Fruit fly (Drosophila melanogaster) S2 (cell line): ENCODE data around the gene scyl.

ENCODE experiments used
- CG8478 ChIP-seq: fragments of >200 bp; optimal IDR thresholded peaks from 2 replicates; lab custom pipeline; 2018
- CTCF ChIP-seq, 2 experiments: fragments of >200 bp; optimal IDR thresholded peaks; 2 replicates each; lab custom pipeline; 2018

The scyl gene

DNA sequence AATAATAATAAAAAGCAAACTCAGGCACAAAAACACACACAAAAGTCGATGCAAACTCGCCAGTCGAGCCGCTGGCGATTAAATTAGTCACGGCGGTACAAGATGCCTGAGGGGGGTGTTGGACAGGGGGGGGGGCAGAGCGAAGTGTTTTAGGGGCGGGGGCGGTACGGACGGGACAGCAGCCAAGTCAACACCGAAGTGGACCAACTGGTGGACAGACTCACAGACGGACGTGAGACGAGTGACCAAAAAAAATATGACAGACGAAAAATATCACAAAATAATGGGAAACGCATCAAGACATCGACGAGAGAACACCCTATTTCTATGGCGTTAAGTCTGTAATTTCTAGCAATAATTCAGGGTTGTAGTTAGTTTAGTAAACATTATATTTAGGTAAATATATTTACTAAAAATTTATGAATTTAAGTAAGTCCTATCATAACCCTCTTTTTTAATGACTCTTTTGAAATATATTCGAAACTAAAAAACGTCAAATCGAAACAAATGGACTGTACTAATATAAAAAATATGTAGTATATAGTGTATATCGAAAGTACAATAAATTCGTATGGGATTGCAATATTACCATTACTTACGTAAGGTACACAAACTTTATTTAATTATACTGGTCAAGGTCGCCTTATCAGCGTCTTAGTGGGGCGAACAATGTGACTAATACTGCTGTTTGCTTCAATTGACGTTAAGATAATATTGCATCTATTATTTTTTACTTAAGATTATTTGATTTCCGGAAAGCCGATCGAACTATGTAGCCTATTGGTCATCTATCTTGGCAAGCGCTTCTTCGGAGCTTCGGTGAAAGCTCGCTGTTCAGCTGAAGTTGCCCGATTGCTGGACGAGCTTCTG lies 39.4 kb downstream of the scyl start:
- TF ChIP-seq CTCF (optimal IDR thresholded peaks at IDR 0.05; lab: Kevin White, UChicago) (no peak), CG8478 (no peak)

DNA sequence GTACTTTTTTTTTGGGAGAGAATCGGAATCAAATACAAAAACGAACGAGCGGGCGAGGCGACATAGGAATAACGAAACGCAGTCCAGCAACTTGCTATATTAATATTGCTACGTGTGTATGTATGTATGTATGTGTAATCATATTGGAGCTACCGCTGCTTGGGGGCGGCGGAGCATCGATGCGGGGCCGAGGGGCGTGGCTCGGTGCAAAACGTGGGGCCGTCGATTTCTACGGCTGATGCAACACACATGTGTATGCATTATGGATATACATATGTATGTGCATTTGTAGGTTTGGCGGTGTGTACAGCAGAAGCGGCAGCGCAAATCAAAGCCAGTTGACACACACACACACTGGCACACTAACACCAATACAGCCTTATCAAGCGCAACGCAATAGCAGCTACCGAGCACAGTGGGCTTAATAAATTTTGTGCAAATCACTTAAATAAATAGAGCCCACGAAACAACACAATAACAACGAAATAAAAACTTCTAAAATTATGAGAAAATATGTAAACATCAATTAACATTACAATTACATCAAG lies 40.1 kb downstream of the scyl start:
- TF ChIP-seq CTCF (optimal IDR thresholded peaks at IDR 0.05; lab: Kevin White, UChicago) (no peak), CG8478 (no peak)

DNA sequence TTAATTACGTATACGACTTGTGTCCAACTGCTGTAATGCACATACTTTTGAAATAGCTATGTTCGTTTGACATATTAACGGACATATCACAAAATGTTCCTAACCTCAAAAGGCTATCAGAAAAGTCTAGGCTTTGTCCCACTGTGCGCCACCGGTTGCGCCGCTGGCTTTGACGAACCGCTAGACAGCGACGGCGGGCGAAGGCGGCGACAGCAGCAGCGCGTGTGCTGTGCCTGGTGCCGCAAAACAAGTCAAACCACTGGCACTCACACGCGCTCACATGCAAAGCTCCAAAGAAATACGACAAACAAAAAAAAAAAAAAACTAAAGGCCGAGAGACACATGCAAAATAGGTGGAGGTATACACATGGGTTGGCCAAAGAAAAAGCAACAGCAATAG lies 41.3 kb downstream of the scyl start:
- TF ChIP-seq CG8478 (no peak), CTCF (optimal IDR thresholded peaks at IDR 0.05; lab: Kevin White, UChicago) (no peak)

DNA sequence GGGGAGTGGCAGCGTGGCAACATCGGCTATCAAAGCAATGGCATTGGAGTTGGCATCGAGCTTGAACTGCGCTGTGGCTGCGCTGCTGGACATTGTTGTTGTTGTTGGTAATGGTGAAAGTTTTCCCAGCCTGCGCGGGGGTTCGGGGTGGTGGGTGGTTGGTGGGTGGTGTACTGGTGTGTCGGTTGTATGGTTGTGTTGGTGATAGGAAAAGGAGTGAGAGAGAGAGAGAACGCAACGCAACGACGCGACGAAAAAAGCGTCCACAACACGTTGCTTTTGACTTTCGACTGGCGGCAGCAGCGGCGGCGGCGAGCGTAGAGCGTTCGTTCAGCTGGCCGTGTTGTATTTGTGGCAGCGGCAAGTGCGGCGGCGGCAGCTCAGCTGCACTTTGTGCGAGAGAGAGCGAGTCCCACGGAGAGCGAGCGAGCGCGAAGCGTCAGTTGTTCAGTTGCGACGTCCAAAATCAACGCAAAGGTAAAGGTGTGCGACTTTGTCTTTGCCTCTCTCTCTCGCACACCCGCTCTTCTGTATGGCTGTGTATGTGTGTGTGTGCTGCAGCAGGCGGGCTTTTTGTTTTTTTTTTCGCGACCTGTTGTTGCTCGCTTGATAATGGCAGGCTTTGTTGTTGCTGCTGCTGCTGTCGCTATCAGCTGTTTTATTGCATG lies 42.5 kb downstream of the scyl start:
- TF ChIP-seq CTCF (optimal IDR thresholded peaks at IDR 0.05; lab: Kevin White, UChicago), result no peak
- TF ChIP-seq CG8478, result no peak

DNA sequence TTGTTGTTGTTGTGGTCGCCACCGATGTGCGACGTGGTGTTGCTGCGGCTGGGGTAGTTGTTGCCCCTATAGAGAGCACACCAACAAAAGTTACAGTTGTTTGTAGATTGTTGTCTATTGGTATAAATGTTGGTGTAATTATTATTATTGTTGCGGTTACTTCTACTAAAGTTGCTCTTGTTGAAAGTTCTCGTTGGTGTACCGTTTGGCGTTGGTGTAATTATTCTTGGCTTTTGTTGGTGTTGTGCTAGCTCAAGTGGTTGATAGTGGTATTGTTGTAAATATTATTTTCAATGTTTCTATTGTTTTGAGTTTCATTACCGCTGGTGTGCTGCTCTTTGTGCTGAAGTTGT lies 43.0 kb downstream of the scyl start:
- TF ChIP-seq CTCF (optimal IDR thresholded peaks at IDR 0.05; lab: Kevin White, UChicago) (no peak), CG8478 (no peak)

DNA sequence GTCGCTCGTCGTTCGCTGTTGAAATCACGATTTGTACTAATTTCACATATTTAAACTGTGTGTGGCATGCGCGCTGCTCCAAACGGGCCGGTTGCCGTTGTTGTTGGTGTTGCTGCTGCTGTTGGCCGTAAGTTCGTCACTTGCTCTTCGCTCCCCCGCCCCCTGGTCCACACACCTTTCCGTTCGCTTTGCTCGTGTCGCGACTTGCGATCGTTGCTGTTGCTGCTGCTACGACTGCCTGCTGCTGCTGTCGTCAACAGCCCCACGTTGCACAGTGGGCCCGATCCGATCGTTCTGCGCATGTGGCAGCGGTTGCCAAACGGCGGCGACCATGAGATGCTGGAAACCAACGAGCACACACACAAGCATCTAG lies 43.7 kb downstream of the scyl start, which contains the start of gene Dyro:
Gene Dyro, minus strand, starts transcription at position 143 of the 373 bp plus-strand sequence.
- TF ChIP-seq CG8478 (no peak), CTCF (optimal IDR thresholded peaks at IDR 0.05; lab: Kevin White, UChicago) (no peak)

DNA sequence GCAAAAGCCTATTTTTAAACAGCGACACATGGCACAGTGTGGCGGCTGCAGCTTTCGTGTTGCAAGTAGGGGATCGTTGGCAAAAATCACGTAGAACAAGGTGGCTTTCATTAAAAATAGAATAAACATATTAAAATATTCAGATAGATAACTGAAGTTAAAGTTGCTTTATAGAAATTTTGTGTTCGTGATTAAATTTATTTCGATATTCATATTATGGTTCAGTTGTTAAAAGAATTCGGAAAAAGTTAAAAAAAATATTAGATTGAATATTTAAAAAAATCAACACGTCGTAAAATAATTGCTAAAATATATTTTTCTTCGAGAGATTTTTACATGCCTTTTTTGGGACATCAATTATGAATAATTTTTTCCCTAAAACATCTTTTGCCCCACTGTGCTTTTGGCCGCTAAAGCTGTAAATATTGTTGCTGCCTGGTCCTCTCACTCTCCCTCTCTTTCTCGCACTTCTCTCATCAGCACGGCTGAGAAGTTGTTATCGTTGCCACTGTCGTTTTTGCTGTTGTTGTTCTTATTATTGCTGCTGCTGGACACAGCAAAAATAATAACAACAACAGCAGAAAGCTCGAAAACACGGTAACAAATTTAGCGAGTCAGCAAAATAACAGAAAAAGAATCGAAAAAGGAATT lies 44.2 kb downstream of the scyl start:
- no peak for TF ChIP-seq CTCF (optimal IDR thresholded peaks at IDR 0.05; lab: Kevin White, UChicago)
- no peak for TF ChIP-seq CG8478

DNA sequence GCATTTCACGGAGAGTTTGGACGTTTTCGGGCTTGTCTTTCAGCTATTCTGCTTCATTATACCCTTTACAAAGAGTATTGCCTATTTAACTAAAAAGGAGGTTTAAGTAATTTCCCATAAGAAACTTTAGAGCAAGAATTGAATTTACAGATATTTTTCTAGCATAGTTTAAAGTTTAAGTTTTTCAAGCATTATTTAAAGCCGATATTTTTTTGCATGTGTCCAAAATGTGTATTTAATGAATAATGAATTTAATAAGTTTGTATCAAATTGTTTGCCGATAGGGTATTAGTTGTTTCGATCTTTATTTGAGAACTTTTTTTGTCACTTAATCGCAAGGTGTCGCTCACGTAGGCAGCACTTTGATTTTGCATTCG lies 44.7 kb downstream of the scyl start:
- TF ChIP-seq CTCF (optimal IDR thresholded peaks at IDR 0.05; lab: Kevin White, UChicago), result no peak
- TF ChIP-seq CG8478, result no peak

DNA sequence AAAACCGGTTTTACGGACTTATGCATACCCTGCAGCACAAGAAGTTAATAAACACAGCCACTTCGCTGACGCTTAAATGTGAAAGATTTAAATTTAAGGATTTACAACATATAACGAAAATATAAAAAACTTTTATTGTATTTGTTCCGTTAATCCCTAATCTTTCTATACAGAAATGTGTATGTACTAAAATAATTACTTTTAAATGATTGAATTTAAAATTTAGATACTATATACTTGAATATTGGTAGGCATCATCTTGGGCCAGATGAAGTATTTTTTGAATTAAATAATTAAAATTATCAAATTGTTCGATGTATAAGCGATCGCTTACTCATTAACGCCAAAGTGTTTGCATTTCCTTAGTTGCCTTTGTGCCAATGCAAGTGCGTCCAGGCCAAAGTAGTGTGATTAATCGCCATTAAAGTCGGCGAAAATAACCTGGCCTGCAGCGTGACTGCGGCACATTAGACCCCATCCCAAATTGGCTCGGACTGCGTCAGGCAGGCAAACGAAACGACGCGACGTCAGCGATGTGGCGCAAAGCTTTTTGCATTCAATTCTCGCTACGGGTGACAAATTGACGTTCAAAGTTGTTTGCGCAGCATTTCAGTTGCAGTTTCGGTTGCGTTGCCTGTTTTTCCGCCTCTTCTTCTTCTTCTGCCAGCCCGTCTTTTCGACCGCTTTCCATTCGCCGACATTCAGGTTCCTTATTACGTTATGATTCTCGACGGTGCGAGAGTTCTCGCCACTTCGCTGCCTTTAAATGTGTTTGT lies 45.7 kb downstream of the scyl start:
- TF ChIP-seq CG8478, result no peak

DNA sequence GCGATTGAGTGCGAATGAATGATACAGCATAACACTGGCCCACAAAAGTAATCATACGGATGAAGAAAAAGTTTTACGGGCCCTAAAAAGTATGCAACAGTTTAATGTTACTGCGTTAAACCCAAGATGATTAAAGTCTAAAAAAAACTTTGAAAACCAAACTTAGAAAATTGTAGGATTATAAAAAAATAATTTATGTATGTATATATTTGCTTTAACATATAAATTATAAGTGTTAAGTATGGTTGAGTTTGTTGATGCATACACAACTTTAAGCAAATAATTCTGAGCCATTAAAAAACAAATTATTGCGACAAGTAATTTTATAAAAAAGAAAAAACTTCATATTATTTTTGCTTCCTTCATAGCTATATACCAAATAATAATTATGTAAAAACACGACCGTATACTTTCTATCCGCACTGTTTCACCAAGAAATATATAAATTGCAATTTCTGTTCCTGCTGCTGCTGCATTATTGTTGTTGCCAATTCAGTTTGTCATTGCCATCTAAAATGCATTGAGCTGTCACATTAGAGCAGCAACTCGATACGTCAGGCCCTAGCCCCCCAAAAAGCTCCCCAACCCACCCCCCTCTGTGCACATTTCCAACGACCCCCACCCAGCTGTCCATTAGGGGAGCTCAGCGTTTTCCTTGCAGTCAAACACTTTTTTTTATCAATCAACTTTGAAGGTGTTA lies 46.4 kb downstream of the scyl start:
- TF ChIP-seq CTCF (optimal IDR thresholded peaks at IDR 0.05; lab: Kevin White, UChicago), result no peak
- TF ChIP-seq CG8478, result no peak

DNA sequence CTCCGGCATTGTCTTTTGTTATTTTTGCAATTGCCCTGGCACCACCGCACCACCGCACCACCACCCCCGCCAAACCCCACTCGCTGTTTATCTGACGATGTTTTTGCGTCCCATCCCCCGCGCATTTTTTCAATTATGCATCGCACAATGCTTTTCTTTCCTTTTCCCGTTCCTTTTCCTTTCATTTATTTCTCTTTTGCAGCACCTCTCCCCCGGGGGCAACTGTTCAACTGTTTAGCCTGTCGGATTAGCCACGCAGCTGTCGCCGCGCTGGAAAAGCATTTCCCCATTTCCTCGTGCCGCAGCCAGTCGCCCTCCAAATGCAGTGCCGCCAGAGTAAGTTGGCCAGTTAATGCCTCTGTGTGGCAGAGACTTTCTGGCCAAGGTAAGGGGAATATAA lies 47.1 kb downstream of the scyl start:
- TF ChIP-seq CTCF (optimal IDR thresholded peaks at IDR 0.05; lab: Kevin White, UChicago) (no peak), CG8478 (no peak)

DNA sequence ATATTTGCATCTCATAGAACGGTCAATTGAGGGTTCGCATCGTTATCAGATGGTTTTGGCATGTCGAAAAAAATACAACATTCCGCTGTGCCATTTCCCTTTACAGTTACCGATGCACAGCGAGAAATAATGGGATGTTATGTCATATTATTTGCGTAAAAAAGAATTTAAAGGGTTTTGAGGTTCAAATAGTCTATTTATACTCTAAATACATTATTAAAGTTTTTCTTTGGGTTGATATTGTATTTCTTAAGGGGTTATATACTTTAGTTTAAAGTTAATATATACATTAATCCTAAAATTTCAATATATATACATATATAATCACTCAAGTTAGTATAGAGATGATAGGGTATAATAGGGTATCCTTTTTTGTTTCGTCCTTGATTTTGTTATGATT lies 50.8 kb downstream of the scyl start:
- no peak for TF ChIP-seq CG8478
- TF ChIP-seq CTCF (optimal IDR thresholded peaks at IDR 0.05; lab: Kevin White, UChicago), result no peak

DNA sequence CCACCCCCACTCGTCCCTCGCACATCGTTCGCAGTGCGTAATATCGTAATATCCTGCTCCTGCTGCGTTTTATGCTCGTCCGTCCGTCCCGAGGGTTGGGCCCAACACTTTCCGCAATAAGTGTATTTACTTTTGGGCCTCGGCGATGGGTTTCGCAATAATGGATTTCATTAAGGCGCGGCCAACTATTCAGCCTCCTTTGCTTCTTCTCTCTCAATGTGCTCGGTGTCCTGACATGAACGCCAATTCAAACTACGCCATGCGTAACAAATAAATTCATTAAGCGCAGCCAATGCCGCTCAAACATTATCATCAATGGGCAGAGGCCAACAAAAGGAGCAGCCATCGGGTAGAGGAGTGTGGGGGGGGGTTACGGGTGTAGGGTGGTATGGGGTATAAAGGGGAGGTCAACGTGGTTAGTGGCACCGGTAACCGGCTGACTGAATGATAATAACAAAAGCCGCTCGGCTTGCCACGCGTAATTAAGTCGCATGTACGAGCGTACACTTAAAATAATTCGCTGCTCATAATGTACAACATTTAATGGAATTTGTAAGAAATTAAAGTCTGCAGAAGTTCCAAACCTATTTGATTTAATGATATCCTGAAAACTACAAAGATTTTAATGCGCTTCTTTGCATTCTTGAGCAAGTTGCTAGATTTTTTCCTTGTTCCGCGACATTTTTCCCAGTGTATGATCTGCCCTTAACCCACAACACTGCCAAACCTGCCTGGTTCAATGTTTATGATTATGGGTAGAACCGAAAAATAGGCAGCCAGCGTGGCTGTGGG lies 51.5 kb downstream of the scyl start:
- TF ChIP-seq CTCF (optimal IDR thresholded peaks at IDR 0.05; lab: Kevin White, UChicago) (no peak), CG8478 (no peak)

DNA sequence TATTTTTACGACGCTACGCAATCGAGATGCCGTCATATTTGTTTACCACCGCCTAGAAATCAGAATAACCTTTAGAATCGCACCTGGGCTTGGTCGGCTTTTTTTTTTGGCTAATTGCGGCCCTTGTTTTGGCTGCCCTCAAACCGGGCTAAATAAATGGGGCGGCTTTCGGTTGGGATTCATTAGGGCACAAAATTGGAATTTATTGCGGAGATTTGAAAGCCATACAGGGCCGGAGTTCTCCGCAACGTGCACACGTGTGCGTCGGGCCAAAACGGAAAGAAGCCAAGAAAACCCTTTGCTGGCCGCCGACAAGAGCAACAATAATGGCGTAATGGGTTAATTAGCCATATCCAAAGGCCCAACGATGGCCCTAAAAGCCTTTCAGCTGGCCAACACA lies 53.2 kb downstream of the scyl start:
- no peak for TF ChIP-seq CG8478
- TF ChIP-seq CTCF (optimal IDR thresholded peaks at IDR 0.05; lab: Kevin White, UChicago), result no peak
